Worm (Caenorhabditis elegans) whole organism, L3 larva: ENCODE measurements around the gene sas-7.

ENCODE experiments used
- R02D3.7 ChIP-seq: fragments of 150-350 bp; optimal IDR thresholded peaks from 2 replicates; lab custom pipeline; 2014; ENCODE audit warnings: missing biosample characterization, missing genetic modification characterization
- aly-2 ChIP-seq: fragments of 150-350 bp; optimal IDR thresholded peaks from 2 replicates; lab custom pipeline; 2014; ENCODE audit warnings: missing biosample characterization, missing genetic modification characterization
- ama-1 ChIP-seq: fragments of 150-350 bp; optimal IDR thresholded peaks from 2 replicates; lab custom pipeline; 2018
- ceh-16 ChIP-seq: sonication (generic microtip); optimal IDR thresholded peaks from 2 replicates; lab custom pipeline; 2017; ENCODE audit warnings: missing biosample characterization, missing genetic modification characterization
- ceh-28 ChIP-seq: fragments of 150-350 bp; optimal IDR thresholded peaks from 2 replicates; lab custom pipeline; 2014; ENCODE audit warnings: missing biosample characterization, missing genetic modification reagents, missing genetic modification characterization
- ceh-82 ChIP-seq: fragments of 150-350 bp; optimal IDR thresholded peaks from 2 replicates; lab custom pipeline; 2014; ENCODE audit warnings: missing biosample characterization, missing genetic modification characterization
- ceh-9 ChIP-seq: sonication (generic microtip); optimal IDR thresholded peaks from 2 replicates; lab custom pipeline; 2018; ENCODE audit warnings: missing biosample characterization, missing genetic modification characterization
- daf-12 ChIP-seq: fragments of 150-350 bp; optimal IDR thresholded peaks from 2 replicates; lab custom pipeline; 2014; ENCODE audit warnings: missing biosample characterization, missing genetic modification reagents, missing genetic modification characterization
- egl-27 ChIP-seq: sonication (generic microtip); optimal IDR thresholded peaks from 4 replicates; lab custom pipeline; 2017; ENCODE audit warnings: missing biosample characterization, missing genetic modification reagents, missing genetic modification characterization
- egl-5 ChIP-seq: fragments of 150-350 bp; optimal IDR thresholded peaks from 2 replicates; lab custom pipeline; 2017; ENCODE audit warnings: missing biosample characterization, missing genetic modification reagents, missing genetic modification characterization, inconsistent platforms
- elt-1 ChIP-seq: fragments of 150-350 bp; optimal IDR thresholded peaks from 2 replicates; lab custom pipeline; 2014; ENCODE audit warnings: missing biosample characterization, missing genetic modification characterization
- elt-2 ChIP-seq: sonication (generic microtip); optimal IDR thresholded peaks from 2 replicates; lab custom pipeline; 2016; ENCODE audit warnings: missing genetic modification reagents, mild to moderate bottlenecking, missing genetic modification characterization, missing compliant biosample characterization
- fkh-10 ChIP-seq: sonication (generic microtip); optimal IDR thresholded peaks from 2 replicates; lab custom pipeline; 2017; ENCODE audit warnings: missing biosample characterization, missing genetic modification reagents, missing genetic modification characterization
- fos-1 ChIP-seq: fragments of 150-350 bp; optimal IDR thresholded peaks from 2 replicates; lab custom pipeline; 2014; ENCODE audit warnings: missing biosample characterization, missing genetic modification characterization
- hmg-11 ChIP-seq: sonication (generic microtip); optimal IDR thresholded peaks from 2 replicates; lab custom pipeline; 2016; ENCODE audit warnings: missing genetic modification characterization, missing compliant biosample characterization
- jun-1 ChIP-seq: fragments of 150-350 bp; optimal IDR thresholded peaks from 2 replicates; lab custom pipeline; 2014; ENCODE audit warnings: missing biosample characterization, missing genetic modification reagents, missing genetic modification characterization
- lin-15B ChIP-seq: fragments of 150-350 bp; optimal IDR thresholded peaks from 2 replicates; lab custom pipeline; 2014; ENCODE audit warnings: missing biosample characterization, missing genetic modification characterization
- lin-39 ChIP-seq: fragments of 150-350 bp; optimal IDR thresholded peaks from 2 replicates; lab custom pipeline; 2018; ENCODE audit warnings: missing biosample characterization, missing genetic modification reagents, missing genetic modification characterization
- lsy-12 ChIP-seq: sonication (generic microtip); optimal IDR thresholded peaks from 2 replicates; lab custom pipeline; 2016; ENCODE audit warnings: mild to moderate bottlenecking, missing genetic modification characterization, missing compliant biosample characterization
- mdl-1 ChIP-seq: fragments of 150-350 bp; optimal IDR thresholded peaks from 2 replicates; lab custom pipeline; 2014; ENCODE audit warnings: missing biosample characterization, missing genetic modification characterization
- mml-1 ChIP-seq: fragments of 150-350 bp; sonication (generic microtip); optimal IDR thresholded peaks from 3 replicates; lab custom pipeline; 2014; ENCODE audit warnings: missing biosample characterization, missing genetic modification characterization
- nfya-1 ChIP-seq: sonication (generic microtip); optimal IDR thresholded peaks from 2 replicates; lab custom pipeline; 2017; ENCODE audit warnings: missing genetic modification characterization, mild to moderate bottlenecking, missing compliant biosample characterization, antibody characterized with exemption, moderate library complexity; ENCODE audit not compliant: insufficient read depth
- nhr-11 ChIP-seq: fragments of 150-350 bp; optimal IDR thresholded peaks from 2 replicates; lab custom pipeline; 2014; ENCODE audit warnings: missing biosample characterization, missing genetic modification characterization
- nhr-12 ChIP-seq: fragments of 150-350 bp; optimal IDR thresholded peaks from 2 replicates; lab custom pipeline; 2014; ENCODE audit warnings: missing biosample characterization, missing genetic modification characterization
- nhr-23 ChIP-seq: fragments of 150-350 bp; optimal IDR thresholded peaks from 2 replicates; lab custom pipeline; 2014; ENCODE audit warnings: missing biosample characterization, missing genetic modification reagents, missing genetic modification characterization
- nhr-237 ChIP-seq: fragments of 150-350 bp; optimal IDR thresholded peaks from 2 replicates; lab custom pipeline; 2014; ENCODE audit warnings: missing biosample characterization, missing genetic modification characterization
- nhr-25 ChIP-seq: sonication (generic microtip); optimal IDR thresholded peaks from 2 replicates; lab custom pipeline; 2017; ENCODE audit warnings: missing biosample characterization, missing genetic modification characterization
- nhr-28 ChIP-seq: fragments of 150-350 bp; optimal IDR thresholded peaks from 2 replicates; lab custom pipeline; 2014; ENCODE audit warnings: missing biosample characterization, missing genetic modification characterization
- nhr-67 ChIP-seq: fragments of 150-350 bp; optimal IDR thresholded peaks from 2 replicates; lab custom pipeline; 2014; ENCODE audit warnings: missing biosample characterization, missing genetic modification characterization
- nhr-76 ChIP-seq: fragments of 150-350 bp; sonication (generic microtip); optimal IDR thresholded peaks from 5 replicates; lab custom pipeline; 2014; ENCODE audit warnings: missing biosample characterization, missing genetic modification characterization
- nhr-77 ChIP-seq: fragments of 150-350 bp; optimal IDR thresholded peaks from 2 replicates; lab custom pipeline; 2014; ENCODE audit warnings: missing biosample characterization, missing genetic modification characterization
- pha-4 ChIP-seq: fragments of 150-350 bp; optimal IDR thresholded peaks from 2 replicates; lab custom pipeline; 2014; ENCODE audit warnings: missing biosample characterization, missing genetic modification reagents, missing genetic modification characterization
- sea-2 ChIP-seq: fragments of 150-350 bp; sonication (generic microtip); optimal IDR thresholded peaks from 4 replicates; lab custom pipeline; 2014; ENCODE audit warnings: missing biosample characterization, missing genetic modification reagents, missing genetic modification characterization
- snpc-4 ChIP-seq: fragments of 150-350 bp; optimal IDR thresholded peaks from 2 replicates; lab custom pipeline; 2014; ENCODE audit warnings: missing biosample characterization, missing genetic modification characterization
- tbx-2 ChIP-seq: sonication (generic microtip); optimal IDR thresholded peaks from 2 replicates; lab custom pipeline; 2016; ENCODE audit warnings: mild to moderate bottlenecking, missing genetic modification characterization, missing compliant biosample characterization
- unc-62 ChIP-seq: fragments of 150-350 bp; sonication (generic microtip); optimal IDR thresholded peaks from 4 replicates; lab custom pipeline; 2014; ENCODE audit warnings: missing biosample characterization, missing genetic modification reagents, missing genetic modification characterization
- zag-1 ChIP-seq: fragments of 150-350 bp; optimal IDR thresholded peaks from 2 replicates; lab custom pipeline; 2014; ENCODE audit warnings: missing biosample characterization, missing genetic modification characterization
- ztf-4 ChIP-seq: fragments of 150-350 bp; optimal IDR thresholded peaks from 2 replicates; lab custom pipeline; 2014; ENCODE audit warnings: missing biosample characterization, missing genetic modification characterization

sas-7 gene

DNA sequence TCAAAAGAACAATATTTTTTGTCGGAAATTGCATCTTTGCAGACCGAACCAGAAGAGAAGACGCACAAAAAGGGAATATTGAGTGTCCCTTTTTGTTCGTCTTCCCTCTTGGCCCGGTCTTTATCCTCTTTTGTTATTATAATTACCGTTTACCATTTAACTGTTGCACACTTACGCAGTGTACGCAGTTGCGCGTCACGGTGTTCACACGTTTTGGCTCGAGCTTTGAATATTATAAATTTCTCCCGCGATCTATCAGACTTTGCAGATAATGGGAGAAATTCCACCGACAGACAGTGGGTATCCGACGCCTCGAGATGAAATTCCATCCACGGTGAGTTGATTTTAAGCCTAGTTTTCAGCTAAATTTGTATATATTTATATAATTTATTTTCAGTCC is at the start of gene sas-7:
TSS of gene sas-7 (plus strand) at position 232 of the 400 bp plus-strand sequence.
- TF ChIP-seq nhr-11 (tag; lab: Kevin White, UChicago) (no peak), nfya-1 (tag; lab: Kevin White, UChicago) (no peak), R02D3.7 (no peak), unc-62 (no peak), nhr-237 (tag; lab: Kevin White, UChicago) (no peak)
- TF ChIP-seq, all 47 proteins: peak for 0

- TF ChIP-seq hmg-11 (tag; lab: Kevin White, UChicago) (no peak), nfya-1 (tag; lab: Kevin White, UChicago) (no peak), ztf-4 (no peak), jun-1 (tag; lab: Kevin White, UChicago) (no peak), mml-1 (tag; lab: Kevin White, UChicago) (no peak), nhr-76 (no peak), aly-2 (no peak), tbx-2 (tag; lab: Kevin White, UChicago) (no peak), R02D3.7 (no peak), ceh-16 (tag; lab: Kevin White, UChicago) (no peak), zag-1 (tag; lab: Kevin White, UChicago) (no peak), nhr-28 (no peak), nhr-25 (tag; lab: Kevin White, UChicago) (no peak), lsy-12 (tag; lab: Kevin White, UChicago) (no peak), nhr-67 (tag; lab: Kevin White, UChicago) (no peak), elt-2 (tag; lab: Kevin White, UChicago) (no peak), fos-1 (tag; lab: Kevin White, UChicago) (no peak), nhr-77 (no peak)
Observed at ce11 chrIII:10271807-10272206, 49.0 kb upstream of the sas-7 start.

DNA sequence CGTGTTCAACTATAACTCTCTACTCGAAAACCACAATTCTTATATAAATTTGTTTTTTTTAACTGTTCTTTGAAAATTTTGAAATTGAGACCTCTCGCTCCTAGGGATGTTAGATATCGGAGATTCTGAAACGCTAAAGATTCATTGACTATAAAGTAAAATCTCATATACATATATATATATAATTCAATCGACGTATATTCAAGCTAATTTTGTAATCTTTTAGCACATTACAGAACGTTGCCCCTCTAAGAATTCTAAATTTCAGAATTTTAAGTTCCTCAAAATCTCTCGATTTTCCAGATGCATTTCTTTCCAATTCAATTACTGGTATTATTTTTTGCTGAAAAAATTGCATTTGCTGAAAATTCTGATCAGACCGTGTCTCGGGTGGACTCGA is 42.0 kb upstream of the sas-7 start, which contains the start of gene pad-2:
TSS of gene pad-2 (plus strand) at position 301 of the 400 bp plus-strand sequence.
- TF ChIP-seq nhr-67 (tag; lab: Kevin White, UChicago) (no peak), tbx-2 (tag; lab: Kevin White, UChicago) (no peak), nhr-12 (tag; lab: Kevin White, UChicago) (no peak), snpc-4 (tag; lab: Kevin White, UChicago) (no peak), egl-27 (tag; lab: Kevin White, UChicago) (no peak), egl-5 (no peak), pha-4 (tag; lab: Kevin White, UChicago) (no peak)

- TF ChIP-seq elt-1 (tag; lab: Kevin White, UChicago), result peak; percentile 13
- no peak for TF ChIP-seq ceh-82 (tag; lab: Kevin White, UChicago)
- peak; percentile 8 for TF ChIP-seq sea-2 (GFP tag; lab: Kevin White, UChicago)
- peak; percentile 11 for TF ChIP-seq snpc-4 (tag; lab: Kevin White, UChicago)
- TF ChIP-seq ceh-28 (tag; lab: Kevin White, UChicago), result peak; percentile 31
- TF ChIP-seq lsy-12 (tag; lab: Kevin White, UChicago), result no peak
- TF ChIP-seq lin-15B (tag; lab: Kevin White, UChicago), result peak; percentile 52
- peak; percentile 8 for TF ChIP-seq tbx-2 (tag; lab: Kevin White, UChicago)
- TF ChIP-seq nhr-77, result no peak
- no peak for TF ChIP-seq daf-12 (tag; lab: Kevin White, UChicago)
- peak; percentile 73 for TF ChIP-seq hmg-11 (tag; lab: Kevin White, UChicago)
- TF ChIP-seq nhr-23 (tag; lab: Kevin White, UChicago), result no peak
- no peak for TF ChIP-seq nhr-28
- peak; percentile 74 for TF ChIP-seq nfya-1 (tag; lab: Kevin White, UChicago)
- TF ChIP-seq ama-1 (lab: Kevin White, UChicago), result no peak
- TF ChIP-seq pha-4 (tag; lab: Kevin White, UChicago), result no peak
- no peak for TF ChIP-seq ceh-9 (tag; lab: Kevin White, UChicago)
- TF ChIP-seq aly-2, result no peak
- TF ChIP-seq lin-39 (tag; lab: Kevin White, UChicago), result peak; percentile 94
- TF ChIP-seq fkh-10 (GFP tag; lab: Kevin White, UChicago), result peak; percentile 87
- peak; percentile 12 for TF ChIP-seq mdl-1 (tag; lab: Kevin White, UChicago)
- TF ChIP-seq zag-1 (tag; lab: Kevin White, UChicago), result no peak
Observed at ce11 chrIII:10284214-10284613, 36.6 kb upstream of the sas-7 start.
